Fruit fly (Drosophila melanogaster) whole organism, embryonic: ENCODE data around the gene Obp19a.

Experiments
- Adf1 ChIP-seq: fragments of 200-800 bp; sonication (Bioruptor generic); IDR thresholded peaks from 2 replicates; pipeline ENCODE4 v1.3.6; 2022; ENCODE audit warnings: missing biosample characterization, missing genetic modification characterization
- Aef1 ChIP-seq: fragments of 200-800 bp; sonication (Bioruptor generic); IDR thresholded peaks from 3 replicates; pipeline ENCODE4 v1.3.6; 2022; ENCODE audit warnings: missing biosample characterization, missing genetic modification characterization
- B-H2 ChIP-seq: fragments of 200-800 bp; sonication (Bioruptor generic); optimal IDR thresholded peaks from 2 replicates; lab custom pipeline; 2018; ENCODE audit warnings: missing biosample characterization, mild to moderate bottlenecking, missing genetic modification characterization
- BEAF-32 ChIP-seq: fragments of 200-800 bp; sonication (Bioruptor generic); optimal IDR thresholded peaks from 3 replicates; lab custom pipeline; 2017; ENCODE audit warnings: missing biosample characterization, missing genetic modification characterization, mild to moderate bottlenecking, moderate library complexity, missing genetic modification reagents
- CG12104 ChIP-seq: fragments of 200-800 bp; sonication (Bioruptor generic); optimal IDR thresholded peaks from 3 replicates; lab custom pipeline; 2016; ENCODE audit warnings: missing biosample characterization, missing genetic modification characterization
- CG12236 ChIP-seq: fragments of 200-800 bp; sonication (Bioruptor generic); optimal IDR thresholded peaks from 2 replicates; lab custom pipeline; 2016; ENCODE audit warnings: missing biosample characterization, missing genetic modification characterization
- CG14441 ChIP-seq: fragments of 200-800 bp; sonication (Bioruptor generic); IDR thresholded peaks from 2 replicates; pipeline ENCODE4 v1.3.6; 2022; ENCODE audit warnings: missing biosample characterization, missing genetic modification characterization
- CG15514 ChIP-seq: fragments of 200-800 bp; sonication (Bioruptor generic); optimal IDR thresholded peaks from 3 replicates; lab custom pipeline; 2017; ENCODE audit warnings: missing biosample characterization, missing genetic modification characterization, mild to moderate bottlenecking, moderate library complexity, missing genetic modification reagents
- CG17361 ChIP-seq: fragments of 200-800 bp; sonication (Bioruptor generic); IDR thresholded peaks from 3 replicates; pipeline ENCODE4 v1.3.6; 2022; ENCODE audit warnings: missing biosample characterization, missing genetic modification characterization
- CG3065 ChIP-seq: fragments of 200-800 bp; sonication (Bioruptor generic); optimal IDR thresholded peaks from 2 replicates; lab custom pipeline; 2016; ENCODE audit warnings: missing biosample characterization, missing genetic modification characterization
- CG31224 ChIP-seq: fragments of 200-800 bp; sonication (Bioruptor generic); IDR thresholded peaks from 2 replicates; pipeline ENCODE4 v1.3.6; 2022; ENCODE audit warnings: missing biosample characterization, missing genetic modification characterization
- CG32532 ChIP-seq: fragments of 200-800 bp; sonication (Bioruptor generic); IDR thresholded peaks from 2 replicates; pipeline ENCODE4 v1.3.6; 2022; ENCODE audit warnings: missing biosample characterization, missing genetic modification characterization
- CG3281 ChIP-seq: fragments of 200-800 bp; sonication (Bioruptor generic); optimal IDR thresholded peaks from 3 replicates; lab custom pipeline; 2017; ENCODE audit warnings: missing biosample characterization, mild to moderate bottlenecking, missing genetic modification characterization
- CG3838 ChIP-seq: fragments of 200-800 bp; sonication (Bioruptor generic); optimal IDR thresholded peaks from 3 replicates; lab custom pipeline; 2016; ENCODE audit warnings: missing biosample characterization, missing genetic modification characterization
- CG4404 ChIP-seq: fragments of 200-800 bp; sonication (Bioruptor generic); IDR thresholded peaks from 2 replicates; pipeline ENCODE4 v1.3.6; 2022; ENCODE audit warnings: missing biosample characterization, missing genetic modification characterization
- CG4854 ChIP-seq: fragments of 200-800 bp; sonication (Bioruptor generic); optimal IDR thresholded peaks from 2 replicates; lab custom pipeline; 2016; ENCODE audit warnings: missing biosample characterization, missing genetic modification characterization, inconsistent platforms
- CG6272 ChIP-seq: fragments of 200-800 bp; sonication (Bioruptor generic); IDR thresholded peaks from 2 replicates; pipeline ENCODE4 v1.3.6; 2022; ENCODE audit warnings: missing biosample characterization, missing genetic modification characterization
- CG6683 ChIP-seq: fragments of 200-800 bp; sonication (Bioruptor generic); optimal IDR thresholded peaks from 2 replicates; lab custom pipeline; 2017; ENCODE audit warnings: missing biosample characterization, mild to moderate bottlenecking, missing genetic modification characterization, missing genetic modification reagents
- CG7556 ChIP-seq: fragments of 200-800 bp; sonication (Bioruptor generic); optimal IDR thresholded peaks from 2 replicates; lab custom pipeline; 2017; ENCODE audit warnings: missing biosample characterization, mild to moderate bottlenecking, missing genetic modification characterization
- CG7839 ChIP-seq: fragments of 200-800 bp; sonication (Bioruptor generic); optimal IDR thresholded peaks from 3 replicates; lab custom pipeline; 2018; ENCODE audit warnings: missing biosample characterization, mild to moderate bottlenecking, missing genetic modification characterization, moderate library complexity
- CG8944 ChIP-seq: fragments of 200-800 bp; sonication (Bioruptor generic); optimal IDR thresholded peaks from 3 replicates; lab custom pipeline; 2016; ENCODE audit warnings: missing biosample characterization, missing genetic modification characterization
- Dip2 ChIP-seq: fragments of 200-800 bp; sonication (Bioruptor generic); IDR thresholded peaks from 2 replicates; pipeline ENCODE4 v1.3.6; 2022; ENCODE audit warnings: missing biosample characterization, missing genetic modification characterization
- E2f2 ChIP-seq: fragments of 200-800 bp; sonication (Bioruptor generic); IDR thresholded peaks from 2 replicates; pipeline ENCODE4 v1.3.6; 2022; ENCODE audit warnings: missing biosample characterization, missing genetic modification characterization
- Eip74EF ChIP-seq, 2 experiments: fragments of 200-800 bp in 1 of 2; fragments of >200 bp in 1 of 2; sonication (Bioruptor generic) in 1 of 2; optimal IDR thresholded peaks; 2 replicates each; lab custom pipeline; 2017 to 2019; ENCODE audit warnings: missing biosample characterization in 2 of 2, missing genetic modification characterization in 2 of 2, mild to moderate bottlenecking in 1 of 2, moderate library complexity in 1 of 2
- HLH3B ChIP-seq: fragments of 200-800 bp; sonication (Bioruptor generic); IDR thresholded peaks from 2 replicates; pipeline ENCODE4 v1.3.6; 2022; ENCODE audit warnings: missing biosample characterization, missing genetic modification characterization
- HmgZ ChIP-seq: fragments of 200-800 bp; sonication (Bioruptor generic); optimal IDR thresholded peaks from 2 replicates; lab custom pipeline; 2018; ENCODE audit warnings: missing biosample characterization, mild to moderate bottlenecking, missing genetic modification characterization
- Hmx ChIP-seq: fragments of 200-800 bp; sonication (Bioruptor generic); optimal IDR thresholded peaks from 2 replicates; lab custom pipeline; 2016; ENCODE audit warnings: missing biosample characterization, missing genetic modification characterization
- Lim3 ChIP-seq: fragments of 200-800 bp; sonication (Bioruptor generic); IDR thresholded peaks from 2 replicates; pipeline ENCODE4 v1.3.6; 2022; ENCODE audit warnings: missing biosample characterization, missing genetic modification characterization
- PHDP ChIP-seq: fragments of 200-800 bp; sonication (Bioruptor generic); optimal IDR thresholded peaks from 3 replicates; lab custom pipeline; 2018; ENCODE audit warnings: missing biosample characterization, mild to moderate bottlenecking, missing genetic modification characterization, moderate library complexity
- Ptx1 ChIP-seq: fragments of 200-800 bp; sonication (Bioruptor generic); IDR thresholded peaks from 2 replicates; pipeline ENCODE4 v1.3.6; 2022; ENCODE audit warnings: missing biosample characterization, missing genetic modification characterization
- Rx ChIP-seq: fragments of 200-800 bp; sonication (Bioruptor generic); IDR thresholded peaks from 2 replicates; pipeline ENCODE4 v1.3.6; 2022; ENCODE audit warnings: missing biosample characterization, missing genetic modification characterization
- Side ChIP-seq: fragments of 200-800 bp; sonication (Bioruptor generic); optimal IDR thresholded peaks from 2 replicates; lab custom pipeline; 2016; ENCODE audit warnings: missing biosample characterization, missing genetic modification characterization
- Taf1 ChIP-seq: fragments of 200-800 bp; sonication (Bioruptor generic); IDR thresholded peaks from 2 replicates; pipeline ENCODE4 v1.3.6; 2022; ENCODE audit warnings: missing biosample characterization, missing genetic modification characterization
- Usf ChIP-seq: fragments of 200-800 bp; sonication (Bioruptor generic); optimal IDR thresholded peaks from 2 replicates; lab custom pipeline; 2017; ENCODE audit warnings: missing genotype, missing biosample characterization, missing genetic modification characterization
- Vsx1 ChIP-seq: fragments of 200-800 bp; sonication (Bioruptor generic); optimal IDR thresholded peaks from 2 replicates; lab custom pipeline; 2017; ENCODE audit warnings: missing biosample characterization, mild to moderate bottlenecking, missing genetic modification characterization, missing genetic modification reagents
- Xbp1 ChIP-seq: fragments of 200-800 bp; sonication (Bioruptor generic); optimal IDR thresholded peaks from 3 replicates; lab custom pipeline; 2016; ENCODE audit warnings: missing biosample characterization, mild to moderate bottlenecking, missing genetic modification characterization
- ci ChIP-seq: fragments of 200-800 bp; sonication (Bioruptor generic); IDR thresholded peaks from 3 replicates; pipeline ENCODE4 v1.3.6; 2022; ENCODE audit warnings: missing biosample characterization, missing genetic modification characterization
- danr ChIP-seq: fragments of 200-800 bp; sonication (Bioruptor generic); IDR thresholded peaks from 2 replicates; pipeline ENCODE4 v1.3.6; 2022; ENCODE audit warnings: missing biosample characterization, missing genetic modification characterization
- en ChIP-seq: fragments of 200-800 bp; sonication (Bioruptor generic); optimal IDR thresholded peaks from 2 replicates; lab custom pipeline; 2016; ENCODE audit warnings: missing biosample characterization, missing genetic modification characterization
- gem ChIP-seq: fragments of 200-800 bp; sonication (Bioruptor generic); optimal IDR thresholded peaks from 2 replicates; lab custom pipeline; 2019; ENCODE audit warnings: missing biosample characterization, mild to moderate bottlenecking, missing genetic modification characterization, moderate library complexity
- gro ChIP-seq: fragments of 200-800 bp; sonication (Bioruptor generic); optimal IDR thresholded peaks from 2 replicates; lab custom pipeline; 2016; ENCODE audit warnings: missing biosample characterization, missing genetic modification characterization
- gsb ChIP-seq: fragments of 200-800 bp; sonication (Bioruptor generic); IDR thresholded peaks from 2 replicates; pipeline ENCODE4 v1.3.6; 2022; ENCODE audit warnings: missing biosample characterization, missing genetic modification characterization
- jumu ChIP-seq: fragments of 200-800 bp; sonication (Bioruptor generic); optimal IDR thresholded peaks from 3 replicates; lab custom pipeline; 2016; ENCODE audit warnings: missing biosample characterization, missing genetic modification characterization
- lmd ChIP-seq: fragments of 200-800 bp; sonication (Bioruptor generic); IDR thresholded peaks from 2 replicates; pipeline ENCODE4 v1.3.6; 2022; ENCODE audit warnings: missing biosample characterization, missing genetic modification characterization
- otp ChIP-seq: fragments of 200-800 bp; sonication (Bioruptor generic); IDR thresholded peaks from 3 replicates; pipeline ENCODE4, ENCODE4 v1.3.6; 2022; ENCODE audit warnings: missing biosample characterization, missing genetic modification characterization
- pnt ChIP-seq: fragments of 200-800 bp; sonication (Bioruptor generic); optimal IDR thresholded peaks from 3 replicates; lab custom pipeline; 2016; ENCODE audit warnings: missing biosample characterization, missing genetic modification characterization
- sisA ChIP-seq: fragments of 200-800 bp; sonication (Bioruptor generic); IDR thresholded peaks from 2 replicates; pipeline ENCODE4 v1.3.6; 2022; ENCODE audit warnings: missing biosample characterization, missing genetic modification characterization
- so ChIP-seq: fragments of 200-800 bp; sonication (Bioruptor generic); IDR thresholded peaks from 3 replicates; pipeline ENCODE4 v1.3.6; 2022; ENCODE audit warnings: missing biosample characterization, missing genetic modification characterization
- tio ChIP-seq: fragments of 200-800 bp; sonication (Bioruptor generic); optimal IDR thresholded peaks from 2 replicates; lab custom pipeline; 2017; ENCODE audit warnings: missing biosample characterization, missing genetic modification characterization, inconsistent platforms
- trh ChIP-seq: fragments of 200-800 bp; sonication (Bioruptor generic); optimal IDR thresholded peaks from 2 replicates; lab custom pipeline; 2016; ENCODE audit warnings: missing biosample characterization, missing genetic modification characterization
- ttk ChIP-seq: fragments of 200-800 bp; sonication (Bioruptor generic); IDR thresholded peaks from 2 replicates; pipeline ENCODE4 v2.1.2; 2022; ENCODE audit warnings: missing biosample characterization, missing genetic modification characterization
- twi ChIP-seq: fragments of 200-800 bp; optimal IDR thresholded peaks from 2 replicates; lab custom pipeline; 2019; ENCODE audit warnings: missing biosample characterization, mild to moderate bottlenecking, missing genetic modification characterization, moderate library complexity
- vvl ChIP-seq: fragments of 200-800 bp; sonication (Bioruptor generic); IDR thresholded peaks from 2 replicates; pipeline ENCODE4 v1.3.6; 2022; ENCODE audit warnings: missing biosample characterization, missing genetic modification characterization

Gene Obp19a

DNA sequence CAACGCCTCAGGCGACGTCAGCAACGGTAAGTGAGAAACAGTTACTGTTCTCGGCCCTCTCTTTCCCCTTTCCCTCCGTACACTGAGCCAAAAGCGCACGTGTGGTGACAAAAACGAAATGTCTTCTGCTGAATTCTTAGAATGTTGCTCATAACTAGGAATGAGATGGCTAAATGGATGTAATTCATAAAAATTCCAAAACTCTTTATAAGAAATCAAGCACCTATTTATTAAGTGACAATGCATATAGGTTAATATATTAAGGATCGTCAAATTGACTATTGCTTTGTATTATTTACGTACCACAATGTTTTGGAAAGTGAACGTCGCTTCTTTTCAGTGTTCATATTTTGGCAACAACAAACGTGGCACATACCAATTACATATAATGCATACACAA, 19.0 kb downstream of the Obp19a start (continued):
- no peak for TF ChIP-seq vvl (GFP tag; lab: Robert Waterston, UW)
- peak; percentile 12 for TF ChIP-seq B-H2 (GFP tag; lab: Kevin White, UChicago)
- TF ChIP-seq CG31224: no peak
- no peak for TF ChIP-seq Dip2 (GFP tag; lab: Robert Waterston, UW)
- no peak for TF ChIP-seq CG3065
- no peak for TF ChIP-seq CG14441 (GFP tag; lab: Robert Waterston, UW)
- TF ChIP-seq CG32532 (GFP tag; lab: Robert Waterston, UW): peak; percentile 50; the same call in 1 of the 2 replicates
- TF ChIP-seq CG12236 (GFP tag; lab: Kevin White, UChicago): no peak
- no peak for TF ChIP-seq HLH3B (GFP tag; lab: Robert Waterston, UW)
- peak; percentile 43 for TF ChIP-seq HmgZ (tag; lab: Kevin White, UChicago)
- TF ChIP-seq Ptx1: peak; percentile 36; the same call in 1 of the 2 replicates
- TF ChIP-seq Eip74EF (GFP tag; optimal IDR thresholded peaks at IDR 0.05; lab: Kevin White, UChicago): no peak
- peak; percentile 59 for TF ChIP-seq CG7556 (GFP tag; lab: Kevin White, UChicago)
- no peak for TF ChIP-seq tio
- no peak for TF ChIP-seq Vsx1 (GFP tag; lab: Kevin White, UChicago)
- TF ChIP-seq CG15514: no peak
- no peak for TF ChIP-seq CG4854 (GFP tag; lab: Kevin White, UChicago)
- TF ChIP-seq Adf1: no peak
- peak; percentile 33 for TF ChIP-seq PHDP (tag; lab: Kevin White, UChicago)
- no peak for TF ChIP-seq CG6272
- TF ChIP-seq twi (tag; lab: Kevin White, UChicago): no peak
- no peak for TF ChIP-seq Hmx (GFP tag; lab: Kevin White, UChicago)
- no peak for TF ChIP-seq Lim3 (GFP tag; lab: Robert Waterston, UW)
- peak; percentile 45; the same call in 1 of the 2 replicates for TF ChIP-seq lmd (GFP tag; lab: Robert Waterston, UW)
- TF ChIP-seq CG4404: no peak
- 0 out of 2 replicates have a peak, but pooled peaks have one; percentile 22 for TF ChIP-seq sisA
- TF ChIP-seq en (GFP tag; lab: Kevin White, UChicago): no peak
- TF ChIP-seq danr: no peak
- TF ChIP-seq Side (GFP tag; lab: Kevin White, UChicago): no peak
- TF ChIP-seq gsb (GFP tag; lab: Robert Waterston, UW): no peak
- no peak for TF ChIP-seq E2f2 (GFP tag; lab: Robert Waterston, UW)
- no peak for TF ChIP-seq CG3838 (GFP tag; lab: Kevin White, UChicago)
- TF ChIP-seq ci (GFP tag; lab: Robert Waterston, UW): 0 out of 3 replicates have a peak, but pooled peaks have one; percentile 15
- peak; percentile 28 for TF ChIP-seq Xbp1 (GFP tag; lab: Kevin White, UChicago)
- TF ChIP-seq gro (GFP tag; lab: Kevin White, UChicago): peak; percentile 5
- no peak for TF ChIP-seq Taf1 (GFP tag; lab: Robert Waterston, UW)
- no peak for TF ChIP-seq BEAF-32
- peak; percentile 50 for TF ChIP-seq CG3281 (GFP tag; lab: Kevin White, UChicago)
- TF ChIP-seq Aef1 (GFP tag; lab: Robert Waterston, UW): no peak
- TF ChIP-seq so (GFP tag; lab: Robert Waterston, UW): no peak
- TF ChIP-seq Rx (GFP tag; lab: Robert Waterston, UW): no peak
- peak; percentile 42 for TF ChIP-seq gem (tag; lab: Kevin White, UChicago)
- TF ChIP-seq ttk (GFP tag; lab: Robert Waterston, UW): no peak
- no peak for TF ChIP-seq otp (GFP tag; lab: Robert Waterston, UW)
- TF ChIP-seq pnt: no peak
- TF ChIP-seq jumu: no peak
- TF ChIP-seq CG8944 (GFP tag; lab: Kevin White, UChicago): no peak
- TF ChIP-seq CG6683: no peak
- no peak for TF ChIP-seq trh
- no peak for TF ChIP-seq CG17361
- peak; percentile 41 for TF ChIP-seq CG7839 (tag; lab: Kevin White, UChicago)
- no peak for TF ChIP-seq CG12104 (GFP tag; lab: Kevin White, UChicago)
- no peak for TF ChIP-seq Usf (GFP tag; lab: Kevin White, UChicago)
